Worm (Caenorhabditis elegans): ENCODE data around the gene C28A5.1.

Gene C28A5.1

ce11 chrIII:4391319-4391718, 42.8 kb downstream of the C28A5.1 start:
- TF ChIP-seq unc-86 (tag; optimal IDR thresholded peaks at IDR 0.05) (no peak), hlh-15 (tag; optimal IDR thresholded peaks at IDR 0.05) (no peak), lim-6 (tag; optimal IDR thresholded peaks at IDR 0.05) (no peak), pax-1 (tag; optimal IDR thresholded peaks at IDR 0.05) (no peak), unc-42 (tag; optimal IDR thresholded peaks at IDR 0.05) (no peak)

ce11 chrIII:4390421-4390820, 43.7 kb downstream of the C28A5.1 start:
- TF ChIP-seq ref-2 (tag; optimal IDR thresholded peaks at IDR 0.05) (no peak), madf-2 (tag; optimal IDR thresholded peaks at IDR 0.05) (no peak), sox-4 (tag; optimal IDR thresholded peaks at IDR 0.05) (no peak), fkh-6 (tag; optimal IDR thresholded peaks at IDR 0.05) (no peak), ahr-1 (tag; optimal IDR thresholded peaks at IDR 0.05) (no peak), C08G9.2 (tag; optimal IDR thresholded peaks at IDR 0.05) (no peak), hlh-6 (tag; optimal IDR thresholded peaks at IDR 0.05) (no peak), rnt-1 (tag; optimal IDR thresholded peaks at IDR 0.05) (no peak), pqm-1 (tag; optimal IDR thresholded peaks at IDR 0.05) (no peak), odd-2 (tag; optimal IDR thresholded peaks at IDR 0.05) (no peak), ceh-45 (GFP tag; IDR thresholded peaks at IDR 0.05) (no peak), ttx-3 (tag; optimal IDR thresholded peaks at IDR 0.05) (no peak), pha-4 (tag; optimal IDR thresholded peaks at IDR 0.05) (no peak)

- no peak for TF ChIP-seq ceh-19 (GFP tag; optimal IDR thresholded peaks at IDR 0.05)
- TF ChIP-seq fkh-10 (GFP tag; optimal IDR thresholded peaks at IDR 0.05): no peak
- no peak for TF ChIP-seq hlh-13 (GFP tag; optimal IDR thresholded peaks at IDR 0.05)
- no peak for TF ChIP-seq ets-4 (tag; optimal IDR thresholded peaks at IDR 0.05)
- no peak for TF ChIP-seq pha-2 (tag; optimal IDR thresholded peaks at IDR 0.05)
- TF ChIP-seq ceh-2 (tag; optimal IDR thresholded peaks at IDR 0.05): no peak
- TF ChIP-seq T23F11.4 (GFP tag; optimal IDR thresholded peaks at IDR 0.05): no peak
- no peak for TF ChIP-seq zip-5 (tag; optimal IDR thresholded peaks at IDR 0.05)
- TF ChIP-seq ceh-31 (tag; optimal IDR thresholded peaks at IDR 0.05): no peak
- TF ChIP-seq elt-4 (tag; optimal IDR thresholded peaks at IDR 0.05): no peak
- no peak for TF ChIP-seq pax-1 (tag; optimal IDR thresholded peaks at IDR 0.05)
- no peak for TF ChIP-seq rnt-1 (tag; optimal IDR thresholded peaks at IDR 0.05)
These were observed 49.7 kb downstream of the C28A5.1 start, which contains the start of gene pals-28 for ce11 chrIII:4384487-4384886. Gene pals-28 (plus strand): TSS chrIII:4384787.

ce11 chrIII:4382118-4382517, 52.0 kb downstream of the C28A5.1 start:
- peak; percentile 76 for TF ChIP-seq nfya-1 (tag; optimal IDR thresholded peaks at IDR 0.05)
- TF ChIP-seq ets-4 (tag; optimal IDR thresholded peaks at IDR 0.05): no peak
- TF ChIP-seq ceh-18 (tag; optimal IDR thresholded peaks at IDR 0.05): no peak

- no peak for TF ChIP-seq ztf-16 (tag; optimal IDR thresholded peaks at IDR 0.05)
- no peak for TF ChIP-seq ceh-6 (GFP tag; optimal IDR thresholded peaks at IDR 0.05)
- TF ChIP-seq pros-1 (tag; optimal IDR thresholded peaks at IDR 0.05): no peak
- no peak for TF ChIP-seq eyg-1 (tag; optimal IDR thresholded peaks at IDR 0.05)
- TF ChIP-seq tbx-2 (tag; optimal IDR thresholded peaks at IDR 0.05): no peak
- no peak for TF ChIP-seq nfya-1 (tag; optimal IDR thresholded peaks at IDR 0.05)
- no peak for TF ChIP-seq pax-1 (tag; optimal IDR thresholded peaks at IDR 0.05)
- no peak for TF ChIP-seq ref-2 (tag; optimal IDR thresholded peaks at IDR 0.05)
- no peak for TF ChIP-seq pat-9 (tag; optimal IDR thresholded peaks at IDR 0.05)
- TF ChIP-seq fax-1 (tag; optimal IDR thresholded peaks at IDR 0.05): no peak
- no peak for TF ChIP-seq lin-11 (tag; optimal IDR thresholded peaks at IDR 0.05)
- TF ChIP-seq T23F11.4 (GFP tag; optimal IDR thresholded peaks at IDR 0.05): no peak
These were observed 52.8 kb downstream of the C28A5.1 start, which contains the start of gene pals-27 for ce11 chrIII:4381343-4381742. Gene pals-27 (plus strand): TSS chrIII:4381643.
